Worm (Caenorhabditis elegans): ENCODE results near the gene C04E7.1.

C04E7.1 gene

DNA sequence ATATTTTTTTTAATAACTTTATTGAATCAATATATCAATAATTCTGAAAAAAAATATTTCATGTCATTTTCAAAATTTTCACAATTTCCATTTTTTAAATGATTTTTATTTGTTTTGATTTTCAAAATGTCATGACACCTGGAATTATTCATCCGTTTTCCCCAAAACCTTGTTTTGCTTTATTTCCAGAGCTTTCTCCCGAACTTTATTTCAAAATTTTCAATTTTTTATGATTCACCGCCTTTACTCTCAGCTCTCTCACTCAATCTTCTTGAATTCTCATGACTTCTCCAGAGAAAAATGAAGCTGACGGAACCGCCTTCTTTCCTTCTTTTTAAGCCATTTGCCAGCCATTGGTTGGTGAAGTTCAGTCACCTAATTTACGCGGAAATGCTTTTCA is 46.7 kb downstream of the C04E7.1 start, which contains the start of gene R04A9.1:
Gene R04A9.1 (plus strand): TSS at position 301 of the 400 bp plus-strand sequence.
- TF ChIP-seq W03F9.2 (tag; optimal IDR thresholded peaks at IDR 0.05) (no peak), him-1 (tag; optimal IDR thresholded peaks at IDR 0.05) (no peak), dao-5 (tag; optimal IDR thresholded peaks at IDR 0.05) (no peak)

All from whole organism, L4/young adult.